Fruit fly (Drosophila melanogaster): ENCODE measurements around the gene CG31343.

- TF ChIP-seq CG8478 (optimal IDR thresholded peaks at IDR 0.05) (no peak), CTCF (optimal IDR thresholded peaks at IDR 0.05) (no peak)
These were observed 45.3 kb downstream of the CG31343 start for dm6 chr3R:21790392-21790791.

Measured in S2 (cell line).